Fruit fly (Drosophila melanogaster): ENCODE data around the gene CG42748.
A peak's percentile ranks its signal among the peaks of the same experiment; 100 is the strongest.

The CG42748 gene

dm6 chr2L:22132984-22133383, 2.0 kb downstream of the CG42748 start:
- TF ChIP-seq CG32006 (GFP tag; optimal IDR thresholded peaks at IDR 0.05) (peak; percentile 36), Eip78C (GFP tag) (peak; percentile 58), achi (GFP tag; optimal IDR thresholded peaks at IDR 0.05) (no peak)

- TF ChIP-seq svp (GFP tag) (no peak), CG31627 (GFP tag; optimal IDR thresholded peaks at IDR 0.05) (no peak), CG1621 (tag; optimal IDR thresholded peaks at IDR 0.05) (no peak), pdm3 (GFP tag; optimal IDR thresholded peaks at IDR 0.05) (no peak), CG9139 (GFP tag; optimal IDR thresholded peaks at IDR 0.05) (peak; percentile 18), fd59A (GFP tag; optimal IDR thresholded peaks at IDR 0.05) (no peak), Sox102F (GFP tag; optimal IDR thresholded peaks at IDR 0.05) (peak; percentile 45), Gug (GFP tag; IDR thresholded peaks at IDR 0.05) (no peak), CG6276 (GFP tag; optimal IDR thresholded peaks at IDR 0.05) (peak; percentile 20), Ets96B (tag; optimal IDR thresholded peaks at IDR 0.05) (no peak), dac (GFP tag; optimal IDR thresholded peaks at IDR 0.05) (no peak), CG10631 (GFP tag; optimal IDR thresholded peaks at IDR 0.05) (no peak), CG16779 (tag; optimal IDR thresholded peaks at IDR 0.05) (no peak), dsx (GFP tag; optimal IDR thresholded peaks at IDR 0.05; ENCODE audit: poor library complexity, severe bottlenecking) (no peak), vri (GFP tag; optimal IDR thresholded peaks at IDR 0.05) (peak; percentile 24), Eip78C (GFP tag) (peak; percentile 76), CG6808 (GFP tag; optimal IDR thresholded peaks at IDR 0.05) (peak; percentile 20), CG6854 (GFP tag; optimal IDR thresholded peaks at IDR 0.05) (peak; percentile 3), Sox14 (GFP tag; optimal IDR thresholded peaks at IDR 0.05) (peak; percentile 84), ss (GFP tag; optimal IDR thresholded peaks at IDR 0.05) (peak in 1 of 2 experiments; percentile 55), CG15336 (GFP tag; IDR thresholded peaks at IDR 0.05) (peak; percentile 49; the same call in 1 of the 2 replicates), CG8119 (GFP tag; IDR thresholded peaks at IDR 0.05) (peak; percentile 52; the same call in 1 of the 3 replicates)
Measured at dm6 chr2L:22134091-22134730, 3.2 kb downstream of the CG42748 start.

dm6 chr2L:22139354-22139753, 8.3 kb downstream of the CG42748 start:
- peak; percentile 65 for TF ChIP-seq svp (GFP tag)
- TF ChIP-seq fkh (GFP tag; optimal IDR thresholded peaks at IDR 0.05), result peak; percentile 27
- TF ChIP-seq eg (GFP tag; IDR thresholded peaks at IDR 0.05), result no peak
- peak; percentile 37 for TF ChIP-seq Eip93F (GFP tag; optimal IDR thresholded peaks at IDR 0.05)
- TF ChIP-seq esn (GFP tag; optimal IDR thresholded peaks at IDR 0.05), result peak; percentile 14
- TF ChIP-seq Hr39 (GFP tag; optimal IDR thresholded peaks at IDR 0.05), result no peak

dm6 chr2L:22139960-22140359, 8.9 kb downstream of the CG42748 start:
- TF ChIP-seq pdm3 (GFP tag; optimal IDR thresholded peaks at IDR 0.05) (no peak), fkh (GFP tag; optimal IDR thresholded peaks at IDR 0.05) (peak; percentile 5)

- TF ChIP-seq topi (GFP tag; optimal IDR thresholded peaks at IDR 0.05), result no peak
- no peak for TF ChIP-seq Hr4 (GFP tag; optimal IDR thresholded peaks at IDR 0.05)
- TF ChIP-seq OdsH (GFP tag; optimal IDR thresholded peaks at IDR 0.05), result no peak
- no peak for TF ChIP-seq CG31627 (GFP tag; optimal IDR thresholded peaks at IDR 0.05)
- TF ChIP-seq Hr39 (GFP tag; optimal IDR thresholded peaks at IDR 0.05), result no peak
- no peak for TF ChIP-seq CG6163 (GFP tag; IDR thresholded peaks at IDR 0.05)
- TF ChIP-seq Hr38 (GFP tag; optimal IDR thresholded peaks at IDR 0.05), result no peak
- no peak for TF ChIP-seq CG34406 (GFP tag; optimal IDR thresholded peaks at IDR 0.05)
- no peak for TF ChIP-seq CG3919 (GFP tag; optimal IDR thresholded peaks at IDR 0.05)
- TF ChIP-seq Smox (GFP tag; optimal IDR thresholded peaks at IDR 0.05), result no peak
Measured at dm6 chr2L:22142696-22143176, 11.7 kb downstream of the CG42748 start.
